Worm (Caenorhabditis elegans): ENCODE measurements around the gene C39F7.1.

- TF ChIP-seq W03F9.2 (tag; optimal IDR thresholded peaks at IDR 0.05) = no peak
- TF ChIP-seq him-1 (tag; optimal IDR thresholded peaks at IDR 0.05) = no peak
- no peak for TF ChIP-seq dao-5 (tag; optimal IDR thresholded peaks at IDR 0.05)
Measured at ce11 chrV:1302090-1302489, 41.9 kb downstream of the C39F7.1 start.
